Fruit fly (Drosophila melanogaster): ENCODE data around the gene CG6770.

The CG6770 gene

DNA sequence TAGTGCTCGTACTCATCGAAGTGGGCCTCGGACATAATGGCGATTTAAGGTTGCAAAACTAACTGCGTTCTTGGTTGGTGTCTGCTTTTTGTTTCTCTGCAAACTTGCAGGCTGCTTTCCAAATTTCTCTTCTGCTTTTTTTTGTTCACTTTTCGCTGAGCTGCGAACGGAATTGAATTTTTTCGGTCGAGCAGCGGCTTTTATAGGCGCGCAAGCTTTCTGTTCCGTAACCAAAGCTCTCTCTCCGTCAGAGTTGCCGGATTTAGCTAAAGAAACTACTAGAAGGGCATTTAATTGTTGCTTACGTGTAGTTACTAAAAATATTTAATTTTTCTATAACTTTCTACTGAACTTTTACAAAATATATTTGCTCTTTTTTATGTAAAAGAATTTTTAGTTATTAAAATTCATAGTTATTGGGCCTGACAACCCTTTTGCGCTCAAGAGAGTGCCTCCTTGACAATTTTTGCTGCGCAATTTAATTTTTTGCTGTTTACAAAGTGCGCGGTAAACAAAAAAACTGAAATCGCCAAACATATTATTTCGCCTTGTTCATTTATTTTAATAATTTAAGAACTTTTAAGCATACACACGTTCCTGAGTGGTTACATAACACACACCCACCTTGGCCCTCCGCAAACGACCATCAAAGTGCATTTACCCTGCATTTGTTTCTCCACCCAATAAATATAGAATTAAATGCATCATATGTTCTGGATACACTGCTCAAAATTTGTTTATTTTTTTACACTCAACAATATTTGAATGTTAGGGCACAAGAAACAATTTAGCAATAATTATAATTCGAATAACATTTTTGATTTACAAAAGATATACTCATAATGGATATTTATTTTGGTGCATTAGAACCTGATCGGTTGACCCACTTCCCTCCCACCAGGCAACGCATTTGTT lies at the start of gene CG6770 (continued):
- TF ChIP-seq croc (GFP tag; conservative IDR thresholded peaks at IDR 0.05), result 0 out of 3 replicates have a peak, but pooled peaks have one; percentile 23
- peak; percentile 73 for TF ChIP-seq CG9817 (tag; optimal IDR thresholded peaks at IDR 0.05)
- TF ChIP-seq Mrtf (GFP tag; IDR thresholded peaks at IDR 0.05), result peak; percentile 79
- no peak for TF ChIP-seq Kr (GFP tag; optimal IDR thresholded peaks at IDR 0.05)
- peak; percentile 89 for TF ChIP-seq CG6765 (GFP tag; optimal IDR thresholded peaks at IDR 0.05)
- peak; percentile 85 for TF ChIP-seq Ets65A (GFP tag)
- TF ChIP-seq Hmr (GFP tag; optimal IDR thresholded peaks at IDR 0.05), result peak; percentile 88
- peak; percentile 74 for TF ChIP-seq Aef1 (GFP tag; IDR thresholded peaks at IDR 0.05)
- no peak for TF ChIP-seq CG10654 (GFP tag; optimal IDR thresholded peaks at IDR 0.05)
- TF ChIP-seq CG2712 (tag; optimal IDR thresholded peaks at IDR 0.05), result peak; percentile 75
- TF ChIP-seq sisA (GFP tag; IDR thresholded peaks at IDR 0.05), result peak; percentile 51
- no peak for TF ChIP-seq Stat92E (GFP tag; optimal IDR thresholded peaks at IDR 0.05)
- TF ChIP-seq CG12299 (tag; optimal IDR thresholded peaks at IDR 0.05), result peak; percentile 87
- TF ChIP-seq Lim3 (GFP tag; IDR thresholded peaks at IDR 0.05), result no peak
- peak; percentile 57 for TF ChIP-seq dimm (GFP tag; IDR thresholded peaks at IDR 0.05)
- peak; percentile 43 for TF ChIP-seq Chrac-16 (GFP tag; optimal IDR thresholded peaks at IDR 0.05)
- peak; percentile 13 for TF ChIP-seq maf-S (GFP tag; optimal IDR thresholded peaks at IDR 0.05)
- TF ChIP-seq CG7271 (tag; optimal IDR thresholded peaks at IDR 0.05), result no peak
- TF ChIP-seq CkIIα-i1 (GFP tag; IDR thresholded peaks at IDR 0.05), result no peak
- peak; percentile 87 for TF ChIP-seq CG8924 (tag; optimal IDR thresholded peaks at IDR 0.05)
- TF ChIP-seq sr (GFP tag; IDR thresholded peaks at IDR 0.05), result 0 out of 3 replicates have a peak, but pooled peaks have one; percentile 21
- peak; percentile 62; the same call in 2 of the 3 replicates for TF ChIP-seq Optix (GFP tag; IDR thresholded peaks at IDR 0.05)
- TF ChIP-seq lilli (GFP tag; optimal IDR thresholded peaks at IDR 0.05), result peak; percentile 75
- peak; percentile 52 for TF ChIP-seq tup (GFP tag; optimal IDR thresholded peaks at IDR 0.05)
- peak; percentile 56 for TF ChIP-seq CG3838 (GFP tag; optimal IDR thresholded peaks at IDR 0.05)
- TF ChIP-seq dmrt99B (tag; optimal IDR thresholded peaks at IDR 0.05), result peak; percentile 83
- TF ChIP-seq CG3995 (GFP tag; optimal IDR thresholded peaks at IDR 0.05), result peak; percentile 25
- TF ChIP-seq CG17385 (GFP tag; optimal IDR thresholded peaks at IDR 0.05), result peak; percentile 77
- no peak for TF ChIP-seq tll (GFP tag; optimal IDR thresholded peaks at IDR 0.05)
- TF ChIP-seq trem (tag; optimal IDR thresholded peaks at IDR 0.05), result peak; percentile 27
- TF ChIP-seq CG7928 (GFP tag; optimal IDR thresholded peaks at IDR 0.05), result peak; percentile 53
- no peak; the same call in 2 of the 3 replicates for TF ChIP-seq CG11560 (tag; IDR thresholded peaks at IDR 0.05)
- peak; percentile 2 for TF ChIP-seq CG16815 (GFP tag; optimal IDR thresholded peaks at IDR 0.05)
- TF ChIP-seq abd-A (tag; optimal IDR thresholded peaks at IDR 0.05), result peak; percentile 55
- TF ChIP-seq Jarid2 (GFP tag; optimal IDR thresholded peaks at IDR 0.05), result peak; percentile 76
- TF ChIP-seq CG2889 (GFP tag; IDR thresholded peaks at IDR 0.05), result peak; percentile 70
- TF ChIP-seq klu (GFP tag; IDR thresholded peaks at IDR 0.05), result peak; percentile 68
- TF ChIP-seq CG4424 (GFP tag; optimal IDR thresholded peaks at IDR 0.05), result peak; percentile 19
- peak; percentile 87 for TF ChIP-seq CG15514 (GFP tag; optimal IDR thresholded peaks at IDR 0.05)
- TF ChIP-seq CG8765 (GFP tag; IDR thresholded peaks at IDR 0.05), result 0 out of 2 replicates have a peak, but pooled peaks have one; percentile 13
- TF ChIP-seq slp2 (GFP tag; optimal IDR thresholded peaks at IDR 0.05), result peak; percentile 38
- TF ChIP-seq NC2β (GFP tag; optimal IDR thresholded peaks at IDR 0.05), result peak; percentile 7
- TF ChIP-seq zen2 (GFP tag; IDR thresholded peaks at IDR 0.05; ENCODE audit: partially characterized antibody), result no peak
- TF ChIP-seq dysf (GFP tag; IDR thresholded peaks at IDR 0.05), result peak; percentile 87
- TF ChIP-seq Dip3 (GFP tag; optimal IDR thresholded peaks at IDR 0.05), result peak; percentile 26
- TF ChIP-seq CG6272 (GFP tag; IDR thresholded peaks at IDR 0.05), result no peak; the same call in 1 of the 2 replicates
- peak; percentile 57; the same call in 1 of the 2 replicates for TF ChIP-seq CG4404 (GFP tag; IDR thresholded peaks at IDR 0.05)
- TF ChIP-seq caup (GFP tag; optimal IDR thresholded peaks at IDR 0.05; ENCODE audit: severe bottlenecking), result peak; percentile 91
